Worm (Caenorhabditis elegans) whole organism, early embryonic: ENCODE results near the gene mcu-1.

Source experiments
- aly-1 ChIP-seq: sonication (generic microtip); optimal IDR thresholded peaks from 2 replicates; lab custom pipeline; 2016; ENCODE audit warnings: missing genetic modification characterization, missing compliant biosample characterization
- ama-1 ChIP-seq: fragments of 150-350 bp; optimal IDR thresholded peaks from 2 replicates; lab custom pipeline; 2014
- ceh-13 ChIP-seq: fragments of 200-800 bp; sonication (Bioruptor generic); optimal IDR thresholded peaks from 2 replicates; lab custom pipeline; 2018; ENCODE audit warnings: mild to moderate bottlenecking, missing genetic modification characterization, missing compliant biosample characterization
- ets-7 ChIP-seq: sonication (generic microtip); optimal IDR thresholded peaks from 2 replicates; lab custom pipeline; 2016; ENCODE audit warnings: missing genotype, missing genetic modification characterization, missing compliant biosample characterization
- flt-1 ChIP-seq: fragments of 200-800 bp; sonication (Bioruptor generic); IDR thresholded peaks from 2 replicates; pipeline ENCODE4 v1.3.6; 2022; ENCODE audit warnings: missing genetic modification characterization, missing compliant biosample characterization
- hmg-4 ChIP-seq: fragments of 200-800 bp; sonication (Bioruptor generic); optimal IDR thresholded peaks from 2 replicates; lab custom pipeline; 2018; ENCODE audit warnings: mild to moderate bottlenecking, missing genetic modification characterization, missing compliant biosample characterization
- scrt-1 ChIP-seq: fragments of 200-800 bp; sonication (Bioruptor generic); IDR thresholded peaks from 2 replicates; pipeline ENCODE4 v1.3.6; 2022; ENCODE audit warnings: missing genetic modification characterization, missing compliant biosample characterization
- sea-1 ChIP-seq: fragments of 200-800 bp; sonication (Bioruptor generic); conservative IDR thresholded peaks from 2 replicates; pipeline ENCODE4 v1.3.6; 2022; ENCODE audit warnings: missing genetic modification characterization, missing compliant biosample characterization
- tbx-37 ChIP-seq: fragments of 200-800 bp; sonication (Bioruptor generic); conservative IDR thresholded peaks from 2 replicates; pipeline ENCODE4 v1.3.6; 2022; ENCODE audit warnings: missing genetic modification reagents, missing genetic modification characterization, missing compliant biosample characterization
- tra-4 ChIP-seq: sonication (generic microtip); optimal IDR thresholded peaks from 2 replicates; lab custom pipeline; 2017; ENCODE audit warnings: missing genetic modification characterization, missing compliant biosample characterization

- TF ChIP-seq scrt-1 (no peak), tra-4 (tag; lab: Kevin White, UChicago) (no peak), flt-1 (GFP tag; lab: Robert Waterston, UW) (no peak), ets-7 (tag; lab: Kevin White, UChicago) (no peak), sea-1 (GFP tag; lab: Robert Waterston, UW) (no peak), aly-1 (tag; lab: Kevin White, UChicago) (no peak), tbx-37 (GFP tag; lab: Robert Waterston, UW) (no peak), hmg-4 (no peak), ama-1 (lab: Kevin White, UChicago) (no peak), ceh-13 (GFP tag; lab: Kevin White, UChicago) (no peak)
These were observed 5.1 kb upstream of the mcu-1 start for ce11 chrIV:5944172-5944571.
